Worm (Caenorhabditis elegans) whole organism, L2 larva: Measurements from ENCODE around the gene exc-5.

Experiments
- Y55F3AM.14 ChIP-seq: fragments of 200-800 bp; sonication (Bioruptor generic); optimal IDR thresholded peaks from 2 replicates; lab custom pipeline; 2018; ENCODE audit warnings: mild to moderate bottlenecking, missing genetic modification characterization, missing compliant biosample characterization
- crh-2 ChIP-seq: sonication (generic microtip); optimal IDR thresholded peaks from 2 replicates; lab custom pipeline; 2017; ENCODE audit warnings: missing biosample characterization, missing genetic modification characterization
- elt-3 ChIP-seq: sonication (generic microtip); optimal IDR thresholded peaks from 2 replicates; lab custom pipeline; 2017; ENCODE audit warnings: missing biosample characterization, missing genetic modification characterization
- gmeb-1 ChIP-seq: fragments of 150-350 bp; optimal IDR thresholded peaks from 2 replicates; lab custom pipeline; 2014; ENCODE audit warnings: missing biosample characterization, missing genetic modification characterization
- lin-13 ChIP-seq: fragments of 150-350 bp; optimal IDR thresholded peaks from 2 replicates; lab custom pipeline; 2014; ENCODE audit warnings: missing biosample characterization, missing genetic modification reagents, missing genetic modification characterization
- lsy-2 ChIP-seq, 2 experiments: fragments of 150-350 bp in 1 of 2; sonication (generic microtip) in 1 of 2; optimal IDR thresholded peaks; 2 replicates each; lab custom pipeline; 2014 to 2017; ENCODE audit warnings: missing biosample characterization in 2 of 2, missing genetic modification characterization in 2 of 2
- mdl-1 ChIP-seq, 2 experiments: fragments of 150-350 bp in 1 of 2; sonication (generic microtip) in 1 of 2; optimal IDR thresholded peaks; 2 replicates each; lab custom pipeline; 2017; ENCODE audit warnings: missing biosample characterization in 2 of 2, missing genetic modification characterization in 2 of 2
- nhr-10 ChIP-seq: sonication (generic microtip); optimal IDR thresholded peaks from 2 replicates; lab custom pipeline; 2017; ENCODE audit warnings: missing biosample characterization, missing genetic modification characterization
- nhr-237 ChIP-seq: fragments of 150-350 bp; optimal IDR thresholded peaks from 2 replicates; lab custom pipeline; 2014; ENCODE audit warnings: missing biosample characterization, missing genetic modification characterization
- nhr-6 ChIP-seq: fragments of 150-350 bp; optimal IDR thresholded peaks from 2 replicates; lab custom pipeline; 2014; ENCODE audit warnings: missing biosample characterization, missing genetic modification characterization
- skn-1 ChIP-seq: sonication (generic microtip); optimal IDR thresholded peaks from 2 replicates; lab custom pipeline; 2017; ENCODE audit warnings: missing biosample characterization, missing genetic modification characterization
- zag-1 ChIP-seq: fragments of 150-350 bp; optimal IDR thresholded peaks from 2 replicates; lab custom pipeline; 2014; ENCODE audit warnings: missing biosample characterization, missing genetic modification characterization
- ztf-11 ChIP-seq: sonication (generic microtip); optimal IDR thresholded peaks from 2 replicates; lab custom pipeline; 2017; ENCODE audit warnings: missing biosample characterization, missing genetic modification characterization

DNA sequence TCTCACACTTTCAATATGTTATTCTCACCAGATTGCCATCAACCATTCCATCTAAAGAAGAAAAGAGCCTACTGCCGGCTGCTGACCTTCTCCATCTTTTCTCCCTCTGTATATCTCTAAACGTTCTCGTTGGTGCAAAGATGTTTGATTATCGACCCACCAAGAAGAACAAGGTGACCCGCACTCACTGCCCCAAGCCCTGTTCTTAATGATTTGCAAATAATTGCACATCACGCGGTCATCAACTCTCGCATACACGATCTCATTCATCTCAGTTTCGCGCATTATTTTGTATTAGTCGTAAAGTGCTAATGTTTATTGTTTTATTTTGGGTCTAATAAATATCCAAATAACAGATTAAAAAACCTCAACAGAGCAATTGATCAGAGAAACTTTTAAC lies 6.0 kb upstream of the exc-5 start:
- TF ChIP-seq lsy-2 (tag; optimal IDR thresholded peaks at IDR 0.05; lab: Kevin White, UChicago) (no peak), zag-1 (tag; lab: Kevin White, UChicago) (no peak), elt-3 (tag; lab: Kevin White, UChicago) (no peak), Y55F3AM.14 (GFP tag; lab: Kevin White, UChicago) (no peak), ztf-11 (tag; lab: Kevin White, UChicago) (no peak), nhr-10 (tag; lab: Kevin White, UChicago) (no peak), nhr-237 (no peak), nhr-6 (tag; lab: Kevin White, UChicago) (no peak), skn-1 (tag; lab: Kevin White, UChicago) (no peak), mdl-1 (tag; optimal IDR thresholded peaks at IDR 0.05; lab: Kevin White, UChicago) (no peak), lin-13 (GFP tag; lab: Kevin White, UChicago) (no peak), gmeb-1 (tag; lab: Kevin White, UChicago) (no peak), crh-2 (no peak)
